Worm (Caenorhabditis elegans): Measurements from ENCODE around the gene dnj-20.

Gene dnj-20

ce11 chrII:9606485-9607036, 17.4 kb downstream of the dnj-20 start:
- TF ChIP-seq attf-5 (GFP tag; optimal IDR thresholded peaks at IDR 0.05) (peak; percentile 28), K12H6.12 (tag; optimal IDR thresholded peaks at IDR 0.05) (peak; percentile 45), cebp-1 (GFP tag; IDR thresholded peaks at IDR 0.05) (peak; percentile 59; the same call in 1 of the 2 replicates), cebp-1 (tag; optimal IDR thresholded peaks at IDR 0.05) (peak; percentile 82), ceh-58 (GFP tag; IDR thresholded peaks at IDR 0.05) (no peak)

- TF ChIP-seq K11D2.4 (GFP tag; IDR thresholded peaks at IDR 0.05) (0 out of 2 replicates have a peak, but pooled peaks have one; percentile 30), F33H1.4 (GFP tag; IDR thresholded peaks at IDR 0.05) (no peak)
These were observed 18.0 kb downstream of the dnj-20 start for ce11 chrII:9605954-9606353.

- TF ChIP-seq F39B2.1 (GFP tag; IDR thresholded peaks at IDR 0.05), result no peak
These were observed 18.6 kb downstream of the dnj-20 start, which contains the start of gene nhr-19 for ce11 chrII:9605336-9605735. Gene nhr-19, minus strand, starts transcription at chrII:9605526.

- TF ChIP-seq nhr-80 (tag; optimal IDR thresholded peaks at IDR 0.05) (peak; percentile 37), rec-8 (tag; optimal IDR thresholded peaks at IDR 0.05) (no peak)
These were observed 19.3 kb downstream of the dnj-20 start for ce11 chrII:9604685-9605084.

- no peak for TF ChIP-seq nhr-179 (tag; optimal IDR thresholded peaks at IDR 0.05)
- peak; percentile 11 for TF ChIP-seq tbp1 (GFP tag; optimal IDR thresholded peaks at IDR 0.05)
These were observed 19.9 kb downstream of the dnj-20 start for ce11 chrII:9604063-9604462.

DNA sequence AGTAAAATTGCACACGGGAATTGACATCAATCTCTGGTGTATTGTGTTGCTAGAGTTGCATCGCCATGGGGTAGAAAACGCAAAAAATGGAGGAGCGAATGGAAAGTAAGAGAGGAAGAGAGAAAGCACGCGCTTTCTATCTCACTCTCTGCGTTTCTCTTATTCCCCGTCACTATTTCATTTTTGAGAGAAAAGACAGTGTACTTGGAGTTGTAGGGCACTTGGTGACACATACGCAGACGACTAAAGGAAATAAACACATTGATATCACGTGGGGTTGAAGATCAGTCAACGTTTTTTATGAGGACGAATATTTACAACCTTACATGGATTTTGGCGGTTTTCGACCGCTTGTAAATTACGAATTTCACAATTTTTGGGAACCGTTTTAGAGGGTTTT, 20.6 kb downstream of the dnj-20 start:
- TF ChIP-seq B0336.3 (GFP tag; IDR thresholded peaks at IDR 0.05), result peak; percentile 89
- TF ChIP-seq F22D6.2 (tag; optimal IDR thresholded peaks at IDR 0.05), result peak; percentile 85
- TF ChIP-seq attf-3 (GFP tag; conservative IDR thresholded peaks at IDR 0.05), result peak; percentile 47; the same call in 1 of the 2 replicates
- TF ChIP-seq hrde-1 (tag; optimal IDR thresholded peaks at IDR 0.05; ENCODE audit: borderline replicate concordance), result no peak
- TF ChIP-seq snpc-3.4 (tag; optimal IDR thresholded peaks at IDR 0.05), result no peak
- TF ChIP-seq egl-44 (GFP tag; IDR thresholded peaks at IDR 0.05), result peak; percentile 76; the same call in 1 of the 2 replicates
- TF ChIP-seq snpc-1.1 (tag; optimal IDR thresholded peaks at IDR 0.05; ENCODE audit: insufficient read depth), result no peak
- TF ChIP-seq attf-6 (GFP tag; IDR thresholded peaks at IDR 0.05), result no peak
- TF ChIP-seq lin-35 (GFP tag; optimal IDR thresholded peaks at IDR 0.05), result peak in 1 of 3 experiments; percentile 63
- peak; percentile 92 for TF ChIP-seq chd-7 (tag; optimal IDR thresholded peaks at IDR 0.05)
- no peak for TF ChIP-seq zim-3 (tag; optimal IDR thresholded peaks at IDR 0.05)
- TF ChIP-seq C17E4.6 (GFP tag; IDR thresholded peaks at IDR 0.05), result no peak
- peak; percentile 80 for TF ChIP-seq ztf-26 (tag; optimal IDR thresholded peaks at IDR 0.05)
- TF ChIP-seq Y56A3A.18 (GFP tag; IDR thresholded peaks at IDR 0.05), result 0 out of 2 replicates have a peak, but pooled peaks have one; percentile 52
- TF ChIP-seq pbrm-1 (GFP tag; IDR thresholded peaks at IDR 0.05), result peak; percentile 66
- peak; percentile 59 for TF ChIP-seq ZK185.1 (tag; optimal IDR thresholded peaks at IDR 0.05; ENCODE audit: poor library complexity, severe bottlenecking)
- TF ChIP-seq die-1 (tag; optimal IDR thresholded peaks at IDR 0.05), result peak; percentile 23
- peak; percentile 90 for TF ChIP-seq K11D2.4 (GFP tag; IDR thresholded peaks at IDR 0.05)
- peak; percentile 41 for TF ChIP-seq ztf-18 (tag; optimal IDR thresholded peaks at IDR 0.05)
- no peak for TF ChIP-seq lag-1 (GFP tag; IDR thresholded peaks at IDR 0.05)
- TF ChIP-seq F23B12.7 (tag; optimal IDR thresholded peaks at IDR 0.05; ENCODE audit: insufficient read depth), result peak; percentile 74
- peak; percentile 94 for TF ChIP-seq lin-40 (tag; optimal IDR thresholded peaks at IDR 0.05)
- peak; percentile 86 for TF ChIP-seq lir-1 (GFP tag; conservative IDR thresholded peaks at IDR 0.05)
- peak; percentile 91 for TF ChIP-seq attf-5 (GFP tag; optimal IDR thresholded peaks at IDR 0.05)
- peak; percentile 96 for TF ChIP-seq somi-1 (GFP tag; optimal IDR thresholded peaks at IDR 0.05)
- TF ChIP-seq dox-1 (GFP tag; IDR thresholded peaks at IDR 0.05), result peak; percentile 84
- peak; percentile 97 for TF ChIP-seq nhr-80 (tag; optimal IDR thresholded peaks at IDR 0.05)
- TF ChIP-seq tbp1 (GFP tag; optimal IDR thresholded peaks at IDR 0.05), result peak; percentile 67
- peak; percentile 58 for TF ChIP-seq pha-4 (tag; optimal IDR thresholded peaks at IDR 0.05)
- no peak for TF ChIP-seq F10E7.11 (tag; optimal IDR thresholded peaks at IDR 0.05)
